Worm (Caenorhabditis elegans): ENCODE results near the gene pck-1.

DNA sequence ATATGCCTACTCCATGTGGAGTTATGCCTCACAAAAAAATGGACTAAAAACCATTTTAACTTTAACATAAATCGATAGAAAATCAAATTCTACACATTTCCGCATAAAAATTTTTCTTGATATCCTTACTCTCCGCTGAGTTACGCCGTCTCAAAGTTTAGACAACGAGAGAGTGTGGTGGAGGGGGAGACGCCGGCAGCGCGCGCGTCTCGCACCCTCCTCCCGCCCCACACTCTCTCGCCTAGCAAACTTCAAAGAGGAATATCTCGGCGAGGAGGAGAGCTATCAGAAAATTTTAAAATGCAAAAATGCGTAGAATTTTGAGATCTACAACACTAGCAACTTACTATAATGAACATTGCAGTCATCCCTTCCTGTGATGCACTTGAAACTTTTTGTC is 51.9 kb downstream of the pck-1 start:
- TF ChIP-seq flt-1 (GFP tag; IDR thresholded peaks at IDR 0.05) (no peak), tab-1 (GFP tag; IDR thresholded peaks at IDR 0.05) (no peak)
